In genomic region chr2L:3559647-3560046, dm6 we compare ENCODE assay signal across 4 fruit fly cellular contexts.
TF ChIP-seq lines count a peak whose summit lies in the region.

No protein-coding gene starts in this region.

- no peak for TF ChIP-seq CTCF in whole organism, embryonic (GFP tag; optimal IDR thresholded peaks at IDR 0.05; lab: Kevin White, UChicago)

TF ChIP-seq in whole organism, embryonic, 481 proteins besides CTCF, POLR2A, EP300 and RAD21 (continues in another document):
- TF ChIP-seq dysf (GFP tag; IDR thresholded peaks at IDR 0.05; lab: Robert Waterston, UW) (no peak), HLH54F (GFP tag; optimal IDR thresholded peaks at IDR 0.05; lab: Kevin White, UChicago) (no peak), Hmr (GFP tag; optimal IDR thresholded peaks at IDR 0.05; lab: Kevin White, UChicago) (peak; percentile 2), Spps (tag; optimal IDR thresholded peaks at IDR 0.05; lab: Kevin White, UChicago) (no peak), CG15011 (GFP tag; optimal IDR thresholded peaks at IDR 0.05; lab: Kevin White, UChicago) (no peak), CG8388 (GFP tag; optimal IDR thresholded peaks at IDR 0.05; lab: Kevin White, UChicago) (no peak), sima (GFP tag; optimal IDR thresholded peaks at IDR 0.05; lab: Kevin White, UChicago) (no peak), NFAT (GFP tag; IDR thresholded peaks at IDR 0.05; lab: Robert Waterston, UW) (no peak), CG3065 (GFP tag; optimal IDR thresholded peaks at IDR 0.05; lab: Kevin White, UChicago) (no peak), Dip2 (GFP tag; IDR thresholded peaks at IDR 0.05; lab: Robert Waterston, UW) (no peak), Hr39 (optimal IDR thresholded peaks at IDR 0.05; lab: Kevin White, UChicago) (no peak), hb (GFP tag; IDR thresholded peaks at IDR 0.05; lab: Robert Waterston, UW; ENCODE audit: partially characterized antibody) (no peak), row (GFP tag; IDR thresholded peaks at IDR 0.05; lab: Robert Waterston, UW) (no peak; the same call in 2 of the 3 replicates), chif (GFP tag; optimal IDR thresholded peaks at IDR 0.05; lab: Kevin White, UChicago) (no peak), shn (GFP tag; optimal IDR thresholded peaks at IDR 0.05; lab: Kevin White, UChicago) (no peak), dati (GFP tag; IDR thresholded peaks at IDR 0.05; lab: Robert Waterston, UW) (no peak), sr (GFP tag; IDR thresholded peaks at IDR 0.05; lab: Robert Waterston, UW) (no peak), sug (tag; optimal IDR thresholded peaks at IDR 0.05; lab: Kevin White, UChicago) (no peak), aop (GFP tag; IDR thresholded peaks at IDR 0.05; lab: Robert Waterston, UW) (no peak), CG3995 (GFP tag; optimal IDR thresholded peaks at IDR 0.05; lab: Kevin White, UChicago) (no peak), CG6765 (GFP tag; optimal IDR thresholded peaks at IDR 0.05; lab: Kevin White, UChicago) (no peak), HHEX (GFP tag; optimal IDR thresholded peaks at IDR 0.05; lab: Kevin White, UChicago) (no peak), fd96Cb (tag; optimal IDR thresholded peaks at IDR 0.05; lab: Kevin White, UChicago) (no peak), Ets65A (GFP tag; lab: Kevin White, UChicago) (no peak), psq (GFP tag; optimal IDR thresholded peaks at IDR 0.05; lab: Kevin White, UChicago) (no peak)

TF ChIP-seq in whole organism, prepupa, 60 proteins besides CTCF, POLR2A, EP300 and RAD21 (continues in another document):
- TF ChIP-seq CG11762 (GFP tag; optimal IDR thresholded peaks at IDR 0.05; lab: Kevin White, UChicago; ENCODE audit: insufficient read depth) (peak; percentile 1), CG6276 (GFP tag; optimal IDR thresholded peaks at IDR 0.05; lab: Kevin White, UChicago) (no peak), CG31627 (GFP tag; optimal IDR thresholded peaks at IDR 0.05; lab: Kevin White, UChicago) (peak; percentile 9), Hr39 (GFP tag; optimal IDR thresholded peaks at IDR 0.05; lab: Kevin White, UChicago) (no peak), Eip93F (GFP tag; optimal IDR thresholded peaks at IDR 0.05; lab: Kevin White, UChicago) (no peak), CG11294 (GFP tag; IDR thresholded peaks at IDR 0.05; lab: Robert Waterston, UW) (no peak), CG3919 (GFP tag; optimal IDR thresholded peaks at IDR 0.05; lab: Kevin White, UChicago) (no peak), CG4318 (GFP tag; optimal IDR thresholded peaks at IDR 0.05; lab: Kevin White, UChicago) (no peak), CG11902 (GFP tag; optimal IDR thresholded peaks at IDR 0.05; lab: Kevin White, UChicago) (no peak), CG6854 (GFP tag; optimal IDR thresholded peaks at IDR 0.05; lab: Kevin White, UChicago) (no peak), CG8319 (GFP tag; optimal IDR thresholded peaks at IDR 0.05; lab: Kevin White, UChicago) (no peak), Lpt (GFP tag; optimal IDR thresholded peaks at IDR 0.05; lab: Kevin White, UChicago) (no peak), eg (GFP tag; IDR thresholded peaks at IDR 0.05; lab: Robert Waterston, UW) (no peak), Hr4 (GFP tag; optimal IDR thresholded peaks at IDR 0.05; lab: Kevin White, UChicago) (no peak), CG9139 (GFP tag; optimal IDR thresholded peaks at IDR 0.05; lab: Kevin White, UChicago) (no peak), Smox (GFP tag; optimal IDR thresholded peaks at IDR 0.05; lab: Kevin White, UChicago) (peak; percentile 42), vri (GFP tag; optimal IDR thresholded peaks at IDR 0.05; lab: Kevin White, UChicago) (peak; percentile 30), CG8119 (GFP tag; IDR thresholded peaks at IDR 0.05; lab: Robert Waterston, UW) (no peak), CG15336 (GFP tag; IDR thresholded peaks at IDR 0.05; lab: Robert Waterston, UW) (no peak), CG6792 (GFP tag; optimal IDR thresholded peaks at IDR 0.05; lab: Kevin White, UChicago) (peak; percentile 5), CG10669 (GFP tag; optimal IDR thresholded peaks at IDR 0.05; lab: Kevin White, UChicago) (peak; percentile 32), Sox102F (GFP tag; optimal IDR thresholded peaks at IDR 0.05; lab: Kevin White, UChicago) (peak; percentile 38), CG32006 (GFP tag; optimal IDR thresholded peaks at IDR 0.05; lab: Kevin White, UChicago) (no peak), CG34406 (GFP tag; optimal IDR thresholded peaks at IDR 0.05; lab: Kevin White, UChicago) (peak; percentile 18), ss (GFP tag; optimal IDR thresholded peaks at IDR 0.05; lab: Kevin White, UChicago) (no peak)

TF ChIP-seq in whole organism, pupa, 21 proteins besides CTCF, POLR2A, EP300 and RAD21:
- TF ChIP-seq Pif1A (GFP tag; optimal IDR thresholded peaks at IDR 0.05; lab: Kevin White, UChicago) (no peak), CG8159 (tag; optimal IDR thresholded peaks at IDR 0.05; lab: Kevin White, UChicago) (peak; percentile 76), CG9948 (tag; optimal IDR thresholded peaks at IDR 0.05; lab: Kevin White, UChicago) (peak; percentile 23), CG15710 (tag; optimal IDR thresholded peaks at IDR 0.05; lab: Kevin White, UChicago) (peak; percentile 51)

TF ChIP-seq in whole organism, wandering third instar larva, 38 proteins besides CTCF, POLR2A, EP300 and RAD21:
- TF ChIP-seq Sp1 (GFP tag; optimal IDR thresholded peaks at IDR 0.05; lab: Kevin White, UChicago) = peak; percentile 49
- TF ChIP-seq ey (GFP tag; optimal IDR thresholded peaks at IDR 0.05; lab: Kevin White, UChicago) = peak; percentile 5
- peak; percentile 68 for TF ChIP-seq OdsH (GFP tag; optimal IDR thresholded peaks at IDR 0.05; lab: Kevin White, UChicago)
- TF ChIP-seq foxo (GFP tag; optimal IDR thresholded peaks at IDR 0.05; lab: Kevin White, UChicago) = peak in 1 of 2 experiments; percentile 54
- TF ChIP-seq psq (GFP tag; optimal IDR thresholded peaks at IDR 0.05; lab: Kevin White, UChicago) = peak; percentile 33
- TF ChIP-seq rgr (GFP tag; optimal IDR thresholded peaks at IDR 0.05; lab: Kevin White, UChicago) = peak; percentile 53
- TF ChIP-seq fru (GFP tag; optimal IDR thresholded peaks at IDR 0.05; lab: Kevin White, UChicago) = peak; percentile 8
- TF ChIP-seq br (GFP tag; optimal IDR thresholded peaks at IDR 0.05; lab: Kevin White, UChicago) = peak; percentile 14
- peak; percentile 46 for TF ChIP-seq Hnf4 (GFP tag; optimal IDR thresholded peaks at IDR 0.05; lab: Kevin White, UChicago)
- TF ChIP-seq HLH106 (tag; optimal IDR thresholded peaks at IDR 0.05; lab: Kevin White, UChicago) = peak; percentile 31
- no peak for TF ChIP-seq tai (GFP tag; optimal IDR thresholded peaks at IDR 0.05; lab: Kevin White, UChicago)
- TF ChIP-seq h (GFP tag; optimal IDR thresholded peaks at IDR 0.05; lab: Kevin White, UChicago) = peak; percentile 23
- TF ChIP-seq dsf (GFP tag; optimal IDR thresholded peaks at IDR 0.05; lab: Kevin White, UChicago; ENCODE audit: borderline replicate concordance) = no peak
- TF ChIP-seq woc (GFP tag; optimal IDR thresholded peaks at IDR 0.05; lab: Kevin White, UChicago) = no peak

Comparison
In these comparisons a context has a peak if more than half of its experiments do, and no peak if none do; other contexts are left out.
1. Of the 7 proteins assayed by ChIP-seq in both whole organism, embryonic and whole organism, prepupa: peak only in whole organism, embryonic: Blimp-1; only in whole organism, prepupa: none; in both: Sox102F; in neither: 5.